Worm (Caenorhabditis elegans) whole organism, late embryonic: ENCODE data around the gene ZK84.5.

Experiments
- C38D4.7 ChIP-seq: fragments of 200-800 bp; sonication (Bioruptor generic); optimal IDR thresholded peaks from 2 replicates; lab custom pipeline; 2018; ENCODE audit warnings: mild to moderate bottlenecking, missing genetic modification characterization, moderate library complexity, missing compliant biosample characterization
- K02D7.2 ChIP-seq: sonication (generic microtip); optimal IDR thresholded peaks from 2 replicates; lab custom pipeline; 2017; ENCODE audit warnings: mild to moderate bottlenecking, missing genetic modification characterization, missing compliant biosample characterization
- K09A11.1 ChIP-seq: sonication (generic microtip); optimal IDR thresholded peaks from 2 replicates; lab custom pipeline; 2017; ENCODE audit warnings: antibody characterized with exemption, mild to moderate bottlenecking, missing genetic modification characterization, missing compliant biosample characterization; ENCODE audit not compliant: insufficient read depth
- Y22D7AL.16 ChIP-seq: sonication (generic microtip); optimal IDR thresholded peaks from 2 replicates; lab custom pipeline; 2016; ENCODE audit warnings: missing genetic modification characterization, missing compliant biosample characterization
- ahr-1 ChIP-seq: sonication (generic microtip); optimal IDR thresholded peaks from 2 replicates; lab custom pipeline; 2016; ENCODE audit warnings: missing genetic modification characterization, missing compliant biosample characterization
- ceh-18 ChIP-seq: sonication (generic microtip); optimal IDR thresholded peaks from 2 replicates; lab custom pipeline; 2016; ENCODE audit warnings: missing genetic modification characterization, missing compliant biosample characterization
- ceh-19 ChIP-seq: fragments of 200-800 bp; sonication (Bioruptor generic); optimal IDR thresholded peaks from 2 replicates; lab custom pipeline; 2018; ENCODE audit warnings: mild to moderate bottlenecking, missing genetic modification characterization, missing compliant biosample characterization
- ceh-24 ChIP-seq: sonication (generic microtip); optimal IDR thresholded peaks from 2 replicates; lab custom pipeline; 2016; ENCODE audit warnings: mild to moderate bottlenecking, missing genetic modification characterization, missing compliant biosample characterization
- ceh-31 ChIP-seq: sonication (generic microtip); optimal IDR thresholded peaks from 2 replicates; lab custom pipeline; 2016; ENCODE audit warnings: missing genetic modification characterization, missing compliant biosample characterization
- ceh-34 ChIP-seq: sonication (generic microtip); optimal IDR thresholded peaks from 2 replicates; lab custom pipeline; 2016; ENCODE audit warnings: mild to moderate bottlenecking, missing genetic modification characterization, missing compliant biosample characterization
- ceh-6 ChIP-seq: fragments of 200-800 bp; sonication (Bioruptor generic); optimal IDR thresholded peaks from 2 replicates; lab custom pipeline; 2018; ENCODE audit warnings: mild to moderate bottlenecking, missing genetic modification characterization, missing compliant biosample characterization
- ceh-9 ChIP-seq: sonication (generic microtip); optimal IDR thresholded peaks from 2 replicates; lab custom pipeline; 2016; ENCODE audit warnings: mild to moderate bottlenecking, missing genetic modification characterization, inconsistent platforms, missing compliant biosample characterization
- che-1 ChIP-seq: sonication (generic microtip); optimal IDR thresholded peaks from 2 replicates; lab custom pipeline; 2016; ENCODE audit warnings: mild to moderate bottlenecking, missing genetic modification characterization, missing compliant biosample characterization
- dmd-4 ChIP-seq: sonication (generic microtip); optimal IDR thresholded peaks from 2 replicates; lab custom pipeline; 2016; ENCODE audit warnings: borderline replicate concordance, missing genetic modification characterization, missing compliant biosample characterization
- elt-2 ChIP-seq: sonication (generic microtip); optimal IDR thresholded peaks from 2 replicates; lab custom pipeline; 2016; ENCODE audit warnings: missing genetic modification reagents, missing genetic modification characterization, missing compliant biosample characterization
- eyg-1 ChIP-seq: sonication (generic microtip); optimal IDR thresholded peaks from 2 replicates; lab custom pipeline; 2016; ENCODE audit warnings: missing genotype, missing genetic modification characterization, missing compliant biosample characterization
- gmeb-2 ChIP-seq: sonication (generic microtip); optimal IDR thresholded peaks from 2 replicates; lab custom pipeline; 2016; ENCODE audit warnings: missing genetic modification characterization, inconsistent platforms, missing compliant biosample characterization
- hlh-6 ChIP-seq: sonication (generic microtip); optimal IDR thresholded peaks from 2 replicates; lab custom pipeline; 2016; ENCODE audit warnings: missing genotype, missing genetic modification characterization, missing compliant biosample characterization
- lin-11 ChIP-seq: fragments of 200-800 bp; sonication (Bioruptor generic); optimal IDR thresholded peaks from 2 replicates; lab custom pipeline; 2018; ENCODE audit warnings: mild to moderate bottlenecking, missing genetic modification characterization, missing compliant biosample characterization
- madf-2 ChIP-seq: sonication (generic microtip); optimal IDR thresholded peaks from 2 replicates; lab custom pipeline; 2017; ENCODE audit warnings: missing genetic modification characterization, missing compliant biosample characterization
- nhr-11 ChIP-seq: fragments of 150-350 bp; optimal IDR thresholded peaks from 2 replicates; lab custom pipeline; 2014; ENCODE audit warnings: missing biosample characterization, missing genetic modification characterization
- nhr-232 ChIP-seq: sonication (generic microtip); optimal IDR thresholded peaks from 2 replicates; lab custom pipeline; 2016; ENCODE audit warnings: missing genetic modification characterization, missing compliant biosample characterization
- npax-4 ChIP-seq: sonication (generic microtip); optimal IDR thresholded peaks from 2 replicates; lab custom pipeline; 2016; ENCODE audit warnings: missing genetic modification characterization, missing compliant biosample characterization
- pat-9 ChIP-seq: fragments of 200-800 bp; sonication (Bioruptor generic); optimal IDR thresholded peaks from 2 replicates; lab custom pipeline; 2018; ENCODE audit warnings: mild to moderate bottlenecking, missing genetic modification characterization, moderate library complexity, missing compliant biosample characterization
- pha-2 ChIP-seq: sonication (generic microtip); optimal IDR thresholded peaks from 2 replicates; lab custom pipeline; 2017; ENCODE audit warnings: mild to moderate bottlenecking, missing genetic modification characterization, missing compliant biosample characterization
- pros-1 ChIP-seq: fragments of 150-350 bp; optimal IDR thresholded peaks from 2 replicates; lab custom pipeline; 2014; ENCODE audit warnings: missing biosample characterization, missing genetic modification reagents, missing genetic modification characterization
- sdc-2 ChIP-seq: sonication (generic microtip); optimal IDR thresholded peaks from 2 replicates; lab custom pipeline; 2016; ENCODE audit warnings: missing genotype, missing genetic modification characterization, missing compliant biosample characterization
- sox-2 ChIP-seq: fragments of 200-800 bp; sonication (Bioruptor generic); IDR thresholded peaks from 2 replicates; pipeline ENCODE4 v1.3.6; 2022; ENCODE audit warnings: missing genetic modification reagents, missing genetic modification characterization, missing compliant biosample characterization
- tbx-7 ChIP-seq: sonication (generic microtip); optimal IDR thresholded peaks from 2 replicates; lab custom pipeline; 2016; ENCODE audit warnings: missing genotype, missing genetic modification characterization, missing compliant biosample characterization
- unc-42 ChIP-seq: sonication (generic microtip); optimal IDR thresholded peaks from 2 replicates; lab custom pipeline; 2016; ENCODE audit warnings: missing genotype, missing genetic modification characterization, missing compliant biosample characterization
- unc-55 ChIP-seq: sonication (generic microtip); optimal IDR thresholded peaks from 2 replicates; lab custom pipeline; 2017; ENCODE audit warnings: missing biosample characterization, missing genetic modification reagents, missing genetic modification characterization

The ZK84.5 gene

DNA sequence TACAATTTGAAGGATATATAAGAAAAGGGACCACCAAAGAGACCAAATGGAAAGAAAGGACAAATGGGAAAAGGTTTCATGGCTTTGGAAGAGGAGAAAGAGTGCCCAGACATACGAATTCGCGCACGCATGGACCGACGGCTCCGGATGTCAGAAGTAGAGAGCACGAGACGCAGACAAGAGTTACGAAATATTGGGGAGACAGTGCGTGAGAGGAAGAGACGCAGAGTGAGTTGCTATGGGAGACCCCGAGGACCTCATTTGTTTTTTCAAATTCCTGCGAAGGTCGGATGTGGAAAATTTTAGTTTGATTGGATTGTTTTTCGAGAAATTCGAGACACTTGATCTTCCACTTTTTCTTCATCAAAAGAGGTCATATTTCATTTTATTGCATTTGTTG lies 49.7 kb downstream of the ZK84.5 start:
- TF ChIP-seq ceh-34 (tag; lab: Kevin White, UChicago) (peak; percentile 25), ceh-31 (tag; lab: Kevin White, UChicago) (peak; percentile 50), nhr-11 (tag; lab: Kevin White, UChicago) (no peak), dmd-4 (tag; lab: Kevin White, UChicago) (no peak), sox-2 (GFP tag; lab: Robert Waterston, UW) (no peak), pha-2 (tag; lab: Kevin White, UChicago) (no peak), lin-11 (tag; lab: Kevin White, UChicago) (no peak), pros-1 (tag; lab: Kevin White, UChicago) (no peak), hlh-6 (no peak), eyg-1 (tag; lab: Kevin White, UChicago) (no peak), unc-55 (GFP tag; lab: Kevin White, UChicago) (peak; percentile 40), ceh-18 (tag; lab: Kevin White, UChicago) (no peak), gmeb-2 (tag; lab: Kevin White, UChicago) (no peak), sdc-2 (no peak), C38D4.7 (GFP tag; lab: Kevin White, UChicago) (no peak), K02D7.2 (tag; lab: Kevin White, UChicago) (no peak), madf-2 (no peak), ceh-6 (GFP tag; lab: Kevin White, UChicago) (no peak), npax-4 (no peak), tbx-7 (no peak), nhr-232 (no peak), K09A11.1 (tag; lab: Kevin White, UChicago) (no peak), ceh-24 (tag; lab: Kevin White, UChicago) (no peak), ceh-9 (tag; lab: Kevin White, UChicago) (no peak), che-1 (tag; lab: Kevin White, UChicago) (no peak), pat-9 (tag; lab: Kevin White, UChicago) (no peak), unc-42 (tag; lab: Kevin White, UChicago) (peak; percentile 18), elt-2 (no peak), ceh-19 (GFP tag; lab: Kevin White, UChicago) (no peak), ahr-1 (tag; lab: Kevin White, UChicago) (no peak), Y22D7AL.16 (tag; lab: Kevin White, UChicago) (no peak)
